Worm (Caenorhabditis elegans): ENCODE data around the gene F18E9.8.
A peak's percentile ranks its signal among the peaks of the same experiment; 100 is the strongest.

The F18E9.8 gene

ce11 chrX:8581447-8581846 lies at the start of gene F18E9.8:
Gene F18E9.8, minus strand, starts transcription at chrX:8581547.
- TF ChIP-seq elt-1 (tag; optimal IDR thresholded peaks at IDR 0.05; ENCODE audit: borderline replicate concordance, insufficient read depth) (no peak), elt-3 (tag; optimal IDR thresholded peaks at IDR 0.05) (no peak), tbx-8 (GFP tag; optimal IDR thresholded peaks at IDR 0.05) (no peak), flh-1 (GFP tag; optimal IDR thresholded peaks at IDR 0.05) (no peak), lin-13 (tag; optimal IDR thresholded peaks at IDR 0.05) (no peak), mls-2 (tag; optimal IDR thresholded peaks at IDR 0.05) (no peak), nhr-76 (tag; optimal IDR thresholded peaks at IDR 0.05) (no peak), blmp-1 (tag; optimal IDR thresholded peaks at IDR 0.05) (no peak), nhr-28 (tag; optimal IDR thresholded peaks at IDR 0.05) (no peak), unc-39 (tag; optimal IDR thresholded peaks at IDR 0.05) (no peak), lin-32 (GFP tag; optimal IDR thresholded peaks at IDR 0.05) (no peak), lsy-2 (tag; optimal IDR thresholded peaks at IDR 0.05) (no peak), pha-4 (tag; optimal IDR thresholded peaks at IDR 0.05) (no peak), mab-5 (tag; optimal IDR thresholded peaks at IDR 0.05) (no peak), ham-2 (GFP tag; optimal IDR thresholded peaks at IDR 0.05) (no peak), ceh-83 (GFP tag; optimal IDR thresholded peaks at IDR 0.05) (no peak), nhr-2 (tag; optimal IDR thresholded peaks at IDR 0.05) (no peak), cnd-1 (tag; optimal IDR thresholded peaks at IDR 0.05) (no peak)

ce11 chrX:8625090-8625489 lies 43.7 kb upstream of the F18E9.8 start, which contains the start of gene K01A12.3:
Gene K01A12.3, minus strand, starts transcription at chrX:8625190.
- TF ChIP-seq nhr-2 (tag; optimal IDR thresholded peaks at IDR 0.05), result no peak
- TF ChIP-seq sem-2 (GFP tag; optimal IDR thresholded peaks at IDR 0.05), result no peak
- no peak for TF ChIP-seq bed-3 (GFP tag; optimal IDR thresholded peaks at IDR 0.05)
- TF ChIP-seq ceh-83 (GFP tag; optimal IDR thresholded peaks at IDR 0.05), result no peak
- no peak for TF ChIP-seq ztf-11 (tag; optimal IDR thresholded peaks at IDR 0.05)
- no peak for TF ChIP-seq nhr-28 (tag; optimal IDR thresholded peaks at IDR 0.05)
- TF ChIP-seq drap-1 (GFP tag; optimal IDR thresholded peaks at IDR 0.05), result no peak
- TF ChIP-seq blmp-1 (tag; optimal IDR thresholded peaks at IDR 0.05), result no peak
- TF ChIP-seq pha-4 (tag; optimal IDR thresholded peaks at IDR 0.05), result no peak
- no peak for TF ChIP-seq ces-1 (GFP tag; optimal IDR thresholded peaks at IDR 0.05)
- TF ChIP-seq unc-39 (tag; optimal IDR thresholded peaks at IDR 0.05), result no peak
- TF ChIP-seq lsy-2 (tag; optimal IDR thresholded peaks at IDR 0.05), result no peak
- TF ChIP-seq nhr-237 (tag; optimal IDR thresholded peaks at IDR 0.05), result no peak
- TF ChIP-seq sptf-1 (tag; optimal IDR thresholded peaks at IDR 0.05), result no peak
- no peak for TF ChIP-seq mls-2 (tag; optimal IDR thresholded peaks at IDR 0.05)
- no peak for TF ChIP-seq ceh-43 (GFP tag; optimal IDR thresholded peaks at IDR 0.05)
- TF ChIP-seq zip-8 (tag; optimal IDR thresholded peaks at IDR 0.05), result no peak
- no peak for TF ChIP-seq elt-1 (tag; optimal IDR thresholded peaks at IDR 0.05; ENCODE audit: borderline replicate concordance, insufficient read depth)

- TF ChIP-seq ceh-43 (GFP tag; optimal IDR thresholded peaks at IDR 0.05) (peak; percentile 47), pha-4 (tag; optimal IDR thresholded peaks at IDR 0.05) (no peak), nhr-2 (tag; optimal IDR thresholded peaks at IDR 0.05) (no peak), ceh-83 (GFP tag; optimal IDR thresholded peaks at IDR 0.05) (peak; percentile 64), unc-39 (tag; optimal IDR thresholded peaks at IDR 0.05) (no peak), ztf-11 (tag; optimal IDR thresholded peaks at IDR 0.05) (no peak), drap-1 (GFP tag; optimal IDR thresholded peaks at IDR 0.05) (peak; percentile 23), unc-120 (tag; optimal IDR thresholded peaks at IDR 0.05; ENCODE audit: poor library complexity, severe bottlenecking) (no peak), M03D4.4 (tag; optimal IDR thresholded peaks at IDR 0.05) (peak; percentile 5), nhr-28 (tag; optimal IDR thresholded peaks at IDR 0.05) (no peak), mab-5 (tag; optimal IDR thresholded peaks at IDR 0.05) (no peak), mls-2 (tag; optimal IDR thresholded peaks at IDR 0.05) (no peak), mep-1 (tag; optimal IDR thresholded peaks at IDR 0.05) (no peak), ham-2 (GFP tag; optimal IDR thresholded peaks at IDR 0.05) (peak; percentile 33), nhr-12 (tag; optimal IDR thresholded peaks at IDR 0.05) (no peak)
Measured at ce11 chrX:8623840-8624591, 42.7 kb upstream of the F18E9.8 start.

- TF ChIP-seq snpc-4 (tag; optimal IDR thresholded peaks at IDR 0.05), result no peak
- no peak for TF ChIP-seq ceh-39 (tag; optimal IDR thresholded peaks at IDR 0.05)
- no peak for TF ChIP-seq flh-1 (GFP tag; optimal IDR thresholded peaks at IDR 0.05)
- TF ChIP-seq ceh-43 (GFP tag; optimal IDR thresholded peaks at IDR 0.05), result no peak
- TF ChIP-seq lsy-2 (tag; optimal IDR thresholded peaks at IDR 0.05), result no peak
- TF ChIP-seq sem-2 (GFP tag; optimal IDR thresholded peaks at IDR 0.05), result no peak
- TF ChIP-seq tbx-8 (GFP tag; optimal IDR thresholded peaks at IDR 0.05), result no peak
Measured at ce11 chrX:8613053-8613452, 31.7 kb upstream of the F18E9.8 start, which contains the start of gene K01A12.2. Gene K01A12.2, plus strand, starts transcription at chrX:8613353.

All from whole organism, mixed stage, embryonic.